Worm (Caenorhabditis elegans) whole organism, midembryonic: ENCODE data around the gene F55G7.4.
"Not testable (repeated sequence)": the region's sequence is repeated elsewhere in the genome, so short reads cannot be mapped to it uniquely, and the experiment has no call there.

ENCODE experiments used
- T22C8.4 ChIP-seq: fragments of 200-800 bp; sonication (Bioruptor generic); IDR thresholded peaks from 2 replicates; pipeline ENCODE4 v1.3.6; 2022; ENCODE audit warnings: missing genetic modification characterization, missing compliant biosample characterization
- cog-1 ChIP-seq: sonication (generic microtip); optimal IDR thresholded peaks from 2 replicates; lab custom pipeline; 2016; ENCODE audit warnings: missing genetic modification characterization, missing compliant biosample characterization
- flt-1 ChIP-seq: fragments of 200-800 bp; sonication (Bioruptor generic); IDR thresholded peaks from 2 replicates; pipeline ENCODE4 v1.3.6; 2022; ENCODE audit warnings: missing genetic modification characterization, missing compliant biosample characterization
- klf-2 ChIP-seq: fragments of 200-800 bp; sonication (Bioruptor generic); conservative IDR thresholded peaks from 2 replicates; pipeline ENCODE4 v1.3.6; 2022; ENCODE audit warnings: missing genetic modification reagents, missing genetic modification characterization, missing compliant biosample characterization
- med-1 ChIP-seq: sonication (generic microtip); optimal IDR thresholded peaks from 2 replicates; lab custom pipeline; 2017; ENCODE audit warnings: missing genetic modification characterization, mild to moderate bottlenecking, missing compliant biosample characterization, antibody characterized with exemption, missing genetic modification reagents; ENCODE audit not compliant: insufficient read depth
- ref-1 ChIP-seq: fragments of 200-800 bp; sonication (Bioruptor generic); conservative IDR thresholded peaks from 2 replicates; pipeline ENCODE4 v1.3.6; 2022; ENCODE audit warnings: missing genetic modification reagents, missing genetic modification characterization, missing compliant biosample characterization
- tab-1 ChIP-seq: fragments of 200-800 bp; sonication (Bioruptor generic); IDR thresholded peaks from 2 replicates; pipeline ENCODE4 v1.3.6; 2022; ENCODE audit warnings: missing genetic modification characterization, missing compliant biosample characterization
- ztf-23 ChIP-seq: fragments of 200-800 bp; sonication (Bioruptor generic); IDR thresholded peaks from 2 replicates; pipeline ENCODE4 v1.3.6; 2022; ENCODE audit warnings: missing genetic modification reagents, missing genetic modification characterization, missing compliant biosample characterization
- ztf-29 ChIP-seq: fragments of 200-800 bp; sonication (Bioruptor generic); IDR thresholded peaks from 2 replicates; pipeline ENCODE4 v1.3.6; 2022; ENCODE audit warnings: missing genetic modification reagents, missing genetic modification characterization, missing compliant biosample characterization

Gene F55G7.4

DNA sequence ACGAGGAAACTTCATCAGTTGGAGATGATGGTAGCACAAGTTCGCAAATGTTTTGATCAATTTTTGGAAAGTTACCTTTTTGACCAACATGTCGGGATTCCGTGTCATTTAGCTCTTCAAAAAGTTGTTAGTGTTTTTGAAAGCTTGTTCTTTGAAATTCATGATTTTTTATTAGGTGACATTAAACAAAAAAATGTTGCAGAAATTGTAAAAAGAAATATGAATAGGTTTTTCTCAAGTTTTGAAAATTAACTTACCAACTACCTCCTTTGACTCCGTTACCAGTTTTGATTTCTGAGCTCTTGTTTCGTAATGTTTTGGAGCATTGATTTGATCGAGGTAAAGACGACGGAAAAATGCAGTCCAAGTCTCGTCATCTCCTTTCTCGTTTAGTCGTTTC lies 24.4 kb downstream of the F55G7.4 start:
- no peak for TF ChIP-seq ztf-23 (GFP tag; lab: Robert Waterston, UW)
- TF ChIP-seq ref-1 (GFP tag; lab: Robert Waterston, UW): no peak
- TF ChIP-seq med-1: no peak
- TF ChIP-seq cog-1 (tag; lab: Kevin White, UChicago): no peak
- no peak for TF ChIP-seq T22C8.4 (GFP tag; lab: Robert Waterston, UW)
- TF ChIP-seq flt-1 (GFP tag; lab: Robert Waterston, UW): no peak
- no peak for TF ChIP-seq klf-2 (GFP tag; lab: Robert Waterston, UW)
- TF ChIP-seq ztf-29 (GFP tag; lab: Robert Waterston, UW): no peak
- no peak for TF ChIP-seq tab-1 (GFP tag; lab: Robert Waterston, UW)

DNA sequence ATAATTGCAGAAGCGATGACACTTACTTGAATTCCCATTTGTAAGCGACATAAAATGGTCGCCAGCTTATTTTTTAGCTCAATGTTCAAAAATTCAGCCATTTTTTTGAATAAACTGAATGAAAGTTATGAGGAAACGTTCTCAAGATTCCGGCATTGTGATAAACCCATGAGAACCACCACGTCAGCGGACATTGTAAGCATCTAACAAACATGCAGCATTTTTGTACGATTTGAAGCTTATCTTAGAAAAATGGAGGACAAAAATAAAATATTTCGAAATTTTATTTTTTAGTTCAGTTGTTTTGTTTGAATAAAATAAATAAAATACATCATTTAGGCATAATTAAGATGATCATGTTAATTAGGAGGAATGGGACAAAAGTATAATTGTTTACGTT lies 25.5 kb downstream of the F55G7.4 start, which contains the start of gene T08D10.4:
Gene T08D10.4 (minus strand): TSS at position 101 of the 400 bp plus-strand sequence.
- TF ChIP-seq cog-1 (tag; lab: Kevin White, UChicago) (no peak), ref-1 (GFP tag; lab: Robert Waterston, UW) (no peak)

DNA sequence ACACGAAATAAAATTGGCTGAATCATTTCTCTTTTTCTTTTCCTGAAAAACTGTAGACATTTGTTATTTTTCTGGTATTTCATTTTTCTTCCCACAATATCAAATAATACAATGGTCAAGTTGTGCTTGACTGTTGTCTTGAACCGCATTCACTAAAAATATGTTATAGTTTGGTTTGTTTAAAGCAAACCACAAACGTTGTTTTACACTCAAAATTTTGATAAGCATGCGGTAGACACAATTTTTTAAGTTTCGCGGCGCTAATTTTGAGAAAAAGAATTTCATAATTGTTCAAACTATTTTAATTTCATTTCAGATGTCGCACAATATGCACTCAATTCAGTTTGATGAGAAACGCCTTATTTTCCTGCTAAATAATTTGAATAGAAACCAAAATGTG lies 27.4 kb downstream of the F55G7.4 start, which contains the start of gene T08D10.3:
Gene T08D10.3 (plus strand): TSS at position 301 of the 400 bp plus-strand sequence.
- TF ChIP-seq cog-1 (tag; lab: Kevin White, UChicago) (no peak), flt-1 (GFP tag; lab: Robert Waterston, UW) (no peak), klf-2 (GFP tag; lab: Robert Waterston, UW) (no peak), ref-1 (GFP tag; lab: Robert Waterston, UW) (no peak), T22C8.4 (GFP tag; lab: Robert Waterston, UW) (no peak), ztf-23 (GFP tag; lab: Robert Waterston, UW) (no peak), ztf-29 (GFP tag; lab: Robert Waterston, UW) (no peak), med-1 (no peak), tab-1 (GFP tag; lab: Robert Waterston, UW) (no peak)

DNA sequence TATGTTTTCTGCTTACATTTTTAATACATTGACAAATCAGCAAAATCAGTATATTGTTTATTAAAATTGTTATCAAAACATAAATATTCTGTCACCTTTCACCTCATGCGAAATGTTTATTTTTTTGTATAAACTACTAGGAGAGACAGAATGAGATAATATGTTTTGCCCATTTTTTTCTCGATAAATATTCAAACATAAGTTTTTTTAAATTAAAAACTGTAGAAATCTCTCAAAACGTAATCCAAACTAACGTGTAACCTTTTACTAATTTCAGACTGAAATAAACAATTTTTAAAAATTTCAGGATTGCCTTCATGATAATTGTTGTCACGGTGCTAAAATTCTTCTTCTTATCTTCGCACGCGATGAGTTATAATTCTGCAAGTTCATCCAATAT lies 29.6 kb downstream of the F55G7.4 start, which contains the start of gene T08D10.5:
Gene T08D10.5 (plus strand): TSS at position 301 of the 400 bp plus-strand sequence.
- TF ChIP-seq klf-2 (GFP tag; lab: Robert Waterston, UW) (no peak), flt-1 (GFP tag; lab: Robert Waterston, UW) (no peak), cog-1 (tag; lab: Kevin White, UChicago) (no peak), T22C8.4 (GFP tag; lab: Robert Waterston, UW) (no peak), tab-1 (GFP tag; lab: Robert Waterston, UW) (no peak), ztf-23 (GFP tag; lab: Robert Waterston, UW) (no peak), ztf-29 (GFP tag; lab: Robert Waterston, UW) (no peak), med-1 (no peak), ref-1 (GFP tag; lab: Robert Waterston, UW) (no peak)

DNA sequence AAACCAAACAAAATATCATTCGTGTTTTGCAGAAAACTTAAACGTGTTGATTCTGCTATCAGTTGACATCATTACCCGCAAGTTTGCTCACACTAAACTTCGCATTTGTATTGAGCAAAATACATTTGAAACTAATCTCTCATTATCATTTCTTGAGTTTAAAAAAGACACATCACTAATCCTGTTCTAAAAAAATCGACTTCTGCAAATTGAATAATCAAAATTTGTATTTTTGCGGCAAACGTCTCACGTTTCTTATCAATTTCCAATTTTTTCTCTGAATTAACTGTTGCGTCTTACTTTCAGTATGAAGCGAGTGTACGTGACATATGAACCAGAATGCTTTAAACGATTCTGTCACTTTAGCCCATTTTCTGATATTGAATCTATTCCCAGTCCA lies 32.2 kb downstream of the F55G7.4 start, which contains the start of gene C49F5.8:
Gene C49F5.8 (plus strand): TSS at position 301 of the 400 bp plus-strand sequence.
- TF ChIP-seq med-1 (no peak), klf-2 (GFP tag; lab: Robert Waterston, UW) (no peak), ztf-29 (GFP tag; lab: Robert Waterston, UW) (no peak), T22C8.4 (GFP tag; lab: Robert Waterston, UW) (no peak), flt-1 (GFP tag; lab: Robert Waterston, UW) (no peak), ztf-23 (GFP tag; lab: Robert Waterston, UW) (no peak), tab-1 (GFP tag; lab: Robert Waterston, UW) (no peak), ref-1 (GFP tag; lab: Robert Waterston, UW) (no peak), cog-1 (tag; lab: Kevin White, UChicago) (no peak)

DNA sequence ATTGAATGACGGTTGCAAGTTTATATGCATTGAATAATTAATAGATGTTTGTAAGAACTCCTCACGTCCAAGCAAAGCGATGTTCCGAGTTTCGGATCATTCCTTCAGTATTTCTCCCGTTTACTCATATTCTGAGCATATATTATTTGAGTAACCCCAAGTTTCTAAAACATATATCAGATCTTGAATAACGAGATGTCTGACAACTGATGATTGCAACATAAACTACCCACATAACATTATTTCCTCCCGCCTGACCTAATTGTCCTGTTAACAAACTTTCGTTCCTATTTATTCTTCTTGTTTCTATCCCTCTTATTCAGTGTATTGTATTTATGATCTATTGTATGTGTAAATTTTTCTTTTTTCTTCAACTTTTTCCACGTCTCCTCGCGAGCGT lies 33.4 kb downstream of the F55G7.4 start, which contains the start of gene C49F5.13:
Gene C49F5.13 (plus strand): TSS at position 301 of the 400 bp plus-strand sequence.
- not testable (repeated sequence) for TF ChIP-seq ref-1 (GFP tag; lab: Robert Waterston, UW); klf-2 (GFP tag; lab: Robert Waterston, UW); med-1

DNA sequence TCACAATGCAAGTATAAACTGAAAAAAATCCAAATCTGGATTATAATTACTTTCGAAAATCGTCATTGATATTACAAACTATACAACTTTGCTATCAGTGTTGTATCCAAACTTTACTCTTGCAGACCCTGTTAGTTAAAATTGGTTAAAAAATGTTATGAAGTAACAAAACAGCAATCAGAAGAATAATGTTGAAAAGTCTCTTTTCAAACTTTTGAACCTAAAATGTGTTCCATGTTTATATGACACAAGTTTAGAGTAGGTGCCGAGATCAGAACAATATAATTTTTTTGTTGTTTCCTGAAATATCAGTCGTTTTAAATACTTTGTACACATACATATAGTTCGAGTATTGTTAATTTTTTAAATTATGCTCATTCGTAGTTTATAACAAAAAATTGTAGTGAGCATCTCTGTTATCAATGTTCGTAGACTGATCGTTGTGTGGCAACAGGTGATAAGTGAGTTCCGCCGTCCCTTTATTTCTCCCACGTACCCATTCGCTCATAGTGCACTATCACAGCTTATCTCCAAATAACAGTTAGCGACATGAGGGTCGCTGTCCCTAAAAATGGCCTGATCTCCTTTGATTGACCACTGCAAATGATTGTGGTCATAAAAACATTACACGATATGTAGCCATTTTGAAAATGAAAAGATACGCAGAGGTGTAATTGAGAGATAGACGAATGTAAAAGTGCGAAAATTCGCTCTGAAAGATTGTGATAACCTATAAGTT lies 34.5 kb downstream of the F55G7.4 start:
- TF ChIP-seq med-1: no peak
- TF ChIP-seq cog-1 (tag; lab: Kevin White, UChicago): no peak
- TF ChIP-seq ref-1 (GFP tag; lab: Robert Waterston, UW): no peak
- TF ChIP-seq klf-2 (GFP tag; lab: Robert Waterston, UW): no peak
- no peak for TF ChIP-seq ztf-29 (GFP tag; lab: Robert Waterston, UW)
- no peak for TF ChIP-seq tab-1 (GFP tag; lab: Robert Waterston, UW)

DNA sequence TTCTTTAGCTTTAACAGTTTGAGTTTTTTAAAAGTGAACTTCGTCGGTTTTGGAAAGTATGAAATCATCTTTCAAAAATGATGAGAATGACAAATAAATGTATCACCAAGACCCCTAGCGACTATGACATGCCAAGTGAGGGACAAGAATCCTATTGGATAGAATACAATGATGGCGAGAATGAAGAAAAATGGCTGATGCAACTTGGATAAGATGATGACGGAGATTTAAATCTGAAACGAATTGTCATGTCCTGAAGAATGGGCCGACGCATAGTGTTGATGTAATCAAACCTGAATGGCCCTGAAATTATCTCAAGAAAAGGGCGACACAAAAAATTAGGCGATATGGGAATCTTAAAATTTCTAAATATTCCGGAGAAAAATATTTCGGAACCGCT lies 36.0 kb downstream of the F55G7.4 start:
- no peak for TF ChIP-seq med-1

DNA sequence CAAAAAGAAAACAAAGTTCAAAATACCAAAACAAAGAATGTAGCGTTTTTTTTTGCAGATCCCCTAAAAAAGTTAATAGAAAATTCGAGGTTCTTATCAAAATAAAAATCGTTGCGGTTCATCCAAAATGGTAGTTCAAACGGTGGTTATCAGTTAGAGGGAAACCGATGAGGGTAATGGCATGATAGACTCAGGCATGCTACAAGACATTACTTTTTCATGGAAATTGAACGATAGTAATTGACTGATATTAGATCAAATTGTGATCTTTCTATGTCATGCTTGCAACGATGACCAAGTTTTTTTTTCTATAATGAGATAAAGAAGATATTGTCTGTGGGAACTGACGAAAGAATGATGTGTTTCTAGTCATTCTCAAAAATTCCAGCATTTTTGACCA lies 36.9 kb downstream of the F55G7.4 start:
- TF ChIP-seq T22C8.4 (GFP tag; lab: Robert Waterston, UW): no peak
- no peak for TF ChIP-seq flt-1 (GFP tag; lab: Robert Waterston, UW)
- no peak for TF ChIP-seq cog-1 (tag; lab: Kevin White, UChicago)
- no peak for TF ChIP-seq ref-1 (GFP tag; lab: Robert Waterston, UW)
- no peak for TF ChIP-seq klf-2 (GFP tag; lab: Robert Waterston, UW)
- no peak for TF ChIP-seq tab-1 (GFP tag; lab: Robert Waterston, UW)
- TF ChIP-seq ztf-29 (GFP tag; lab: Robert Waterston, UW): no peak
- TF ChIP-seq ztf-23 (GFP tag; lab: Robert Waterston, UW): no peak
- TF ChIP-seq med-1: no peak

DNA sequence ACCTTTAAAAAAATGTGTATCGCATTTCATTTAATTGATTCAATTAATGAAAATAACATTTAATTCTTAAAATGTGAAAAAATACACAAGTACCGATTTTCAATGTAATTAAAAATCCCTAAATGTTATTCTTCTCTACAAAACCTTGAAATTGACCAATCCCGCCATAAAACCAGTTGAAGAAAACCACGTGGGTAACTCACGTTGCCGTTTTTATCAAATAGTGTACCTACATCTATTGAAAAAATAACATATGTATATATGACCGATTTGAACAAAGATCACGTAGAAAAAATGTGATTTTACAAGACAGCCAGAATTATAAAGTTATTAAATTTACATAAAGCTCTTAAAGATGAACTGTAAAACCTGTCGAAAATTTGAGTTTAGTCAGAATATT lies 37.5 kb downstream of the F55G7.4 start:
- no peak for TF ChIP-seq flt-1 (GFP tag; lab: Robert Waterston, UW)
